Fruit fly (Drosophila melanogaster): ENCODE data around the gene Cp38.

- TF ChIP-seq tna (GFP tag; IDR thresholded peaks at IDR 0.05; ENCODE audit: partially characterized antibody) = no peak
- TF ChIP-seq CG3163 (GFP tag; optimal IDR thresholded peaks at IDR 0.05) = no peak
- TF ChIP-seq CG3838 (GFP tag; optimal IDR thresholded peaks at IDR 0.05) = no peak
- no peak for TF ChIP-seq Deaf1 (tag; optimal IDR thresholded peaks at IDR 0.05)
- TF ChIP-seq CG10979 (tag; optimal IDR thresholded peaks at IDR 0.05) = no peak
- TF ChIP-seq Gug (GFP tag; IDR thresholded peaks at IDR 0.05) = no peak
- TF ChIP-seq disco-r (GFP tag; optimal IDR thresholded peaks at IDR 0.05) = no peak
- no peak for TF ChIP-seq CG33213 (GFP tag; optimal IDR thresholded peaks at IDR 0.05)
- no peak for TF ChIP-seq pan (optimal IDR thresholded peaks at IDR 0.05)
- TF ChIP-seq pan (GFP tag; optimal IDR thresholded peaks at IDR 0.05 in 1 of 2, IDR thresholded peaks at IDR 0.05 in 1 of 2) = no peak
Observed at dm6 chrX:8468962-8469459, 12.6 kb upstream of the Cp38 start, which contains the start of gene CG12116.
